Worm (Caenorhabditis elegans) whole organism, L2 larva: Measurements from ENCODE around the gene eif-3.G.

ENCODE experiments used
- R02D3.7 ChIP-seq: fragments of 150-350 bp; optimal IDR thresholded peaks from 2 replicates; lab custom pipeline; 2014; ENCODE audit warnings: missing biosample characterization, missing genetic modification characterization
- nhr-12 ChIP-seq: fragments of 150-350 bp; optimal IDR thresholded peaks from 2 replicates; lab custom pipeline; 2014; ENCODE audit warnings: missing biosample characterization, missing genetic modification characterization
- nhr-237 ChIP-seq: fragments of 150-350 bp; optimal IDR thresholded peaks from 2 replicates; lab custom pipeline; 2014; ENCODE audit warnings: missing biosample characterization, missing genetic modification characterization
- nhr-25 ChIP-seq: fragments of 150-350 bp; sonication (generic microtip); optimal IDR thresholded peaks from 3 replicates; lab custom pipeline; 2014; ENCODE audit warnings: missing biosample characterization, missing genetic modification characterization
- unc-39 ChIP-seq: fragments of 150-350 bp; optimal IDR thresholded peaks from 2 replicates; lab custom pipeline; 2014; ENCODE audit warnings: missing biosample characterization, missing genetic modification characterization
- ztf-4 ChIP-seq: fragments of 150-350 bp; optimal IDR thresholded peaks from 2 replicates; lab custom pipeline; 2014; ENCODE audit warnings: missing biosample characterization, missing genetic modification characterization

DNA sequence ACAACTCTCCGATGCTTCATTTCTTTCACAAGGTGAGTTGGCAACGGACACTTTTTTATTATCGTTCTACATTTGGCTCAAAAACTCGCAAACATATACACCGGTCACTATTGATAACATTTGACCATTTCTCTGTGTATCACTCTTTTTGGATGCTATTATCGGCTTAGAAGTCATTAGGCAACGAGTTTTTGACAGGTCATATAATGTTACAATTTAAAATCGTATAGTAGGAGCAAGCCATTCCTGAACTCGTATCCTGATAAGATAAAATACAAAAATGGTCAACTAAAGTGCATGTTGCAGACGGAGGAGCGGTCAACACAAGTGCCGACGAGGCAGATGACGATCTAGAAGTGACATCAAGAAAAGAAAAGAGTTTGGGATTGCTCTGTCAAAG is 29.6 kb upstream of the eif-3.G start:
- TF ChIP-seq nhr-25 (tag; lab: Kevin White, UChicago) (no peak), nhr-237 (no peak), R02D3.7 (tag; lab: Kevin White, UChicago) (no peak), nhr-12 (no peak), ztf-4 (no peak), unc-39 (tag; lab: Kevin White, UChicago) (no peak)
